Worm (Caenorhabditis elegans): ENCODE results near the gene crp-1.
A peak's percentile ranks its signal among the peaks of the same experiment; 100 is the strongest.

DNA sequence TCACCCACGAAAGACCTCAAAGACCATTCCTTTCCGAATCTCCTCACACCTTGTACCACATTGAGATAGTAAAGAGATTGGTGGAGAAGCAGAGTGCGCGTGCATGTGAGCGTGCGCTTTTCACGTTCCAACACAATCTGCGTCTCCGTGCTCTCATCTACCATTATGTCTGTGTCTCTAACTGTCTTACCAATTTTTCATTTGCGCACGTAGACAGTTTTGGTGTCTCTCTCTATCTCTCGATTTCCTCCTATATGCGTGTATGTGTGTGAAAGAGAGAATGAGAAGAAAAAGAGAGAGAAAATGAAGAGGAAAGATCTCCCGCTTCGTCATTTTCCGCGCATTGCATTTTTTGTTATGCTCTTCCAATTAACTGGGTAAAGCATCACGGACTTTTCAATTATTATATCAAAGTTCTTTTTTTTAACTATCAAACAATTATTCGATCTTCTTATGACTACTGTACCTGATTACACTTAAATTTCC is 11.7 kb upstream of the crp-1 start:
- no peak for TF ChIP-seq pqm-1 (tag; optimal IDR thresholded peaks at IDR 0.05)
- no peak for TF ChIP-seq pha-4 (tag; optimal IDR thresholded peaks at IDR 0.05)
- peak; percentile 88 for TF ChIP-seq pax-1 (tag; optimal IDR thresholded peaks at IDR 0.05)
- TF ChIP-seq fax-1 (tag; optimal IDR thresholded peaks at IDR 0.05) = no peak
- no peak for TF ChIP-seq fkh-10 (GFP tag; optimal IDR thresholded peaks at IDR 0.05)
- TF ChIP-seq mec-3 (tag; optimal IDR thresholded peaks at IDR 0.05; ENCODE audit: borderline replicate concordance) = no peak
- peak; percentile 96 for TF ChIP-seq nfya-1 (tag; optimal IDR thresholded peaks at IDR 0.05)
- no peak for TF ChIP-seq sox-4 (tag; optimal IDR thresholded peaks at IDR 0.05)
- TF ChIP-seq pat-9 (tag; optimal IDR thresholded peaks at IDR 0.05) = no peak
- TF ChIP-seq odd-2 (tag; optimal IDR thresholded peaks at IDR 0.05) = no peak
- no peak for TF ChIP-seq K09A11.1 (tag; optimal IDR thresholded peaks at IDR 0.05; ENCODE audit: insufficient read depth)

All from whole organism, late embryonic.